Worm (Caenorhabditis elegans) whole organism, young adult: Measurements from ENCODE around the gene M151.1.

Experiments used
- B0336.3 ChIP-seq: fragments of 200-800 bp; sonication (Bioruptor generic); IDR thresholded peaks from 2 replicates; pipeline ENCODE4 v1.3.6; 2022; ENCODE audit warnings: missing genetic modification characterization, missing compliant biosample characterization
- C17E4.6 ChIP-seq: fragments of 200-800 bp; sonication (Bioruptor generic); IDR thresholded peaks from 2 replicates; pipeline ENCODE4 v1.3.6; 2022; ENCODE audit warnings: missing genetic modification reagents, missing genetic modification characterization, missing compliant biosample characterization
- D2030.7 ChIP-seq: fragments of 200-800 bp; sonication (Bioruptor generic); IDR thresholded peaks from 2 replicates; pipeline ENCODE4 v1.3.6; 2022; ENCODE audit warnings: missing genetic modification reagents, missing genetic modification characterization, missing compliant biosample characterization
- F22D6.2 ChIP-seq: sonication (generic microtip); optimal IDR thresholded peaks from 2 replicates; lab custom pipeline; 2016; ENCODE audit warnings: mild to moderate bottlenecking, missing genetic modification characterization, missing compliant biosample characterization
- F23B12.7 ChIP-seq: sonication (generic microtip); optimal IDR thresholded peaks from 2 replicates; lab custom pipeline; 2017; ENCODE audit warnings: missing genetic modification characterization, mild to moderate bottlenecking, missing compliant biosample characterization, antibody characterized with exemption, moderate library complexity; ENCODE audit not compliant: insufficient read depth
- F52B5.7 ChIP-seq: sonication (generic microtip); optimal IDR thresholded peaks from 2 replicates; lab custom pipeline; 2016; ENCODE audit warnings: mild to moderate bottlenecking, missing genetic modification characterization, missing compliant biosample characterization
- F55B11.4 ChIP-seq: sonication (generic microtip); optimal IDR thresholded peaks from 2 replicates; lab custom pipeline; 2016; ENCODE audit warnings: missing compliant biosample characterization, missing genetic modification characterization, borderline replicate concordance; ENCODE audit not compliant: insufficient read depth
- F57A8.1 ChIP-seq: fragments of 200-800 bp; sonication (Bioruptor generic); optimal IDR thresholded peaks from 2 replicates; lab custom pipeline; 2018; ENCODE audit warnings: mild to moderate bottlenecking, missing genetic modification characterization, moderate library complexity, missing compliant biosample characterization
- T26A5.8 ChIP-seq: sonication (generic microtip); optimal IDR thresholded peaks from 2 replicates; lab custom pipeline; 2016; ENCODE audit warnings: missing genetic modification characterization, missing compliant biosample characterization
- Y53F4B.3 ChIP-seq: fragments of 200-800 bp; sonication (Bioruptor generic); IDR thresholded peaks from 2 replicates; pipeline ENCODE4 v1.3.6; 2022; ENCODE audit warnings: missing genetic modification reagents, missing genetic modification characterization, missing compliant biosample characterization
- Y53G8AR.9 ChIP-seq: fragments of 200-800 bp; sonication (Bioruptor generic); conservative IDR thresholded peaks from 2 replicates; pipeline ENCODE4 v1.3.6; 2022; ENCODE audit warnings: missing genetic modification reagents, missing genetic modification characterization, missing compliant biosample characterization
- Y56A3A.18 ChIP-seq: fragments of 200-800 bp; sonication (Bioruptor generic); IDR thresholded peaks from 2 replicates; pipeline ENCODE4 v1.3.6; 2022; ENCODE audit warnings: missing genetic modification reagents, missing genetic modification characterization, missing compliant biosample characterization
- ama-1 ChIP-seq, 3 experiments: fragments of 150-350 bp in 1 of 3; sonication (generic microtip) in 2 of 3; optimal IDR thresholded peaks; 2 replicates each; lab custom pipeline; 2014 to 2018; ENCODE audit warnings: missing biosample characterization in 2 of 3, missing genetic modification characterization in 2 of 3, missing genetic modification reagents in 2 of 3
- aptf-2 ChIP-seq: fragments of 200-800 bp; sonication (Bioruptor generic); conservative IDR thresholded peaks from 2 replicates; pipeline ENCODE4 v1.3.6; 2022; ENCODE audit warnings: missing genetic modification reagents, missing genetic modification characterization, missing compliant biosample characterization
- atf-7 ChIP-seq: sonication (generic microtip); optimal IDR thresholded peaks from 2 replicates; lab custom pipeline; 2017; ENCODE audit warnings: mild to moderate bottlenecking, missing genetic modification characterization, missing compliant biosample characterization
- attf-5 ChIP-seq: fragments of 200-800 bp; sonication (Bioruptor generic); optimal IDR thresholded peaks from 2 replicates; lab custom pipeline; 2018; ENCODE audit warnings: mild to moderate bottlenecking, missing genetic modification characterization, missing compliant biosample characterization
- attf-6 ChIP-seq: fragments of 200-800 bp; sonication (Bioruptor generic); IDR thresholded peaks from 2 replicates; pipeline ENCODE4 v1.3.6; 2022; ENCODE audit warnings: missing genetic modification reagents, missing genetic modification characterization, missing compliant biosample characterization
- cebp-1 ChIP-seq, 2 experiments: fragments of 200-800 bp in 1 of 2; sonication (Bioruptor generic) in 1 of 2; sonication (generic microtip) in 1 of 2; IDR thresholded peaks in 1 of 2; optimal IDR thresholded peaks in 1 of 2; 2 replicates each; pipeline versions ENCODE4 v1.3.6 to Lab custom; 2017 to 2022; ENCODE audit warnings: missing compliant biosample characterization in 2 of 2, missing genetic modification characterization in 2 of 2, mild to moderate bottlenecking in 1 of 2, missing genetic modification reagents in 1 of 2, moderate library complexity in 1 of 2
- cebp-2 ChIP-seq: fragments of 200-800 bp; sonication (Bioruptor generic); IDR thresholded peaks from 2 replicates; pipeline ENCODE4 v1.3.6; 2022; ENCODE audit warnings: missing genetic modification characterization, missing compliant biosample characterization
- ceh-58 ChIP-seq: fragments of 200-800 bp; sonication (Bioruptor generic); IDR thresholded peaks from 2 replicates; pipeline ENCODE4 v1.3.6; 2022; ENCODE audit warnings: missing genetic modification characterization, missing compliant biosample characterization
- ceh-79 ChIP-seq: sonication (generic microtip); optimal IDR thresholded peaks from 2 replicates; lab custom pipeline; 2017; ENCODE audit warnings: mild to moderate bottlenecking, missing genetic modification characterization, missing compliant biosample characterization
- chd-7 ChIP-seq: sonication (generic microtip); optimal IDR thresholded peaks from 2 replicates; lab custom pipeline; 2016; ENCODE audit warnings: mild to moderate bottlenecking, missing genetic modification characterization, moderate library complexity, missing compliant biosample characterization
- dox-1 ChIP-seq: fragments of 200-800 bp; sonication (Bioruptor generic); IDR thresholded peaks from 2 replicates; pipeline ENCODE4 v1.3.6; 2022; ENCODE audit warnings: missing genetic modification reagents, missing genetic modification characterization, missing compliant biosample characterization
- efl-1 ChIP-seq: fragments of 150-350 bp; optimal IDR thresholded peaks from 2 replicates; lab custom pipeline; 2014; ENCODE audit warnings: missing biosample characterization, missing genetic modification reagents, missing genetic modification characterization
- fkh-3 ChIP-seq: sonication (generic microtip); optimal IDR thresholded peaks from 2 replicates; lab custom pipeline; 2016; ENCODE audit warnings: mild to moderate bottlenecking, missing genetic modification characterization, missing compliant biosample characterization
- let-607 ChIP-seq, 2 experiments: fragments of 200-800 bp in 1 of 2; sonication (Bioruptor generic) in 1 of 2; sonication (generic microtip) in 1 of 2; optimal IDR thresholded peaks; 2 replicates each; lab custom pipeline; 2016 to 2018; ENCODE audit warnings: mild to moderate bottlenecking in 2 of 2, missing compliant biosample characterization in 2 of 2, missing genetic modification characterization in 2 of 2, moderate library complexity in 2 of 2, missing genotype in 1 of 2
- lin-35 ChIP-seq, 3 experiments: fragments of 150-350 bp in 2 of 3; sonication (generic microtip) in 1 of 3; optimal IDR thresholded peaks; 2 replicates each; lab custom pipeline; 2014 to 2018; ENCODE audit warnings: missing biosample characterization in 3 of 3, missing genetic modification characterization in 3 of 3, missing genetic modification reagents in 3 of 3
- lir-1 ChIP-seq: fragments of 200-800 bp; sonication (Bioruptor generic); conservative IDR thresholded peaks from 2 replicates; pipeline ENCODE4 v1.3.6; 2022; ENCODE audit warnings: missing genetic modification reagents, missing genetic modification characterization, missing compliant biosample characterization
- lsy-27 ChIP-seq: sonication (generic microtip); optimal IDR thresholded peaks from 2 replicates; lab custom pipeline; 2017; ENCODE audit warnings: missing genetic modification characterization, mild to moderate bottlenecking, missing compliant biosample characterization, antibody characterized with exemption, missing genotype, borderline replicate concordance; ENCODE audit not compliant: insufficient read depth
- mcd-1 ChIP-seq: fragments of 200-800 bp; sonication (Bioruptor generic); IDR thresholded peaks from 2 replicates; pipeline ENCODE4 v1.3.6; 2022; ENCODE audit warnings: missing genetic modification reagents, missing genetic modification characterization, missing compliant biosample characterization
- mes-4 ChIP-seq: sonication (generic microtip); optimal IDR thresholded peaks from 2 replicates; lab custom pipeline; 2016; ENCODE audit warnings: missing genotype, missing genetic modification characterization, missing compliant biosample characterization
- nhr-179 ChIP-seq: sonication (generic microtip); optimal IDR thresholded peaks from 2 replicates; lab custom pipeline; 2016; ENCODE audit warnings: mild to moderate bottlenecking, missing genetic modification characterization, missing compliant biosample characterization
- nhr-80 ChIP-seq: sonication (generic microtip); optimal IDR thresholded peaks from 2 replicates; lab custom pipeline; 2016; ENCODE audit warnings: missing genetic modification characterization, missing compliant biosample characterization
- rpc-1 ChIP-seq, 2 experiments: fragments of 150-350 bp in 1 of 2; sonication (generic microtip) in 1 of 2; optimal IDR thresholded peaks; 2 replicates each; lab custom pipeline; 2014 to 2018; ENCODE audit warnings: missing biosample characterization in 1 of 2, missing genetic modification characterization in 1 of 2, missing genetic modification reagents in 1 of 2, missing genotype in 1 of 2
- snpc-1.3 ChIP-seq: sonication (generic microtip); optimal IDR thresholded peaks from 2 replicates; lab custom pipeline; 2017; ENCODE audit warnings: missing genetic modification characterization, mild to moderate bottlenecking, missing compliant biosample characterization, antibody characterized with exemption, moderate library complexity, missing genotype, missing genetic modification reagents; ENCODE audit not compliant: insufficient read depth
- zfh-2 ChIP-seq: fragments of 200-800 bp; sonication (Bioruptor generic); conservative IDR thresholded peaks from 2 replicates; pipeline ENCODE4 v1.3.6; 2022; ENCODE audit warnings: missing genetic modification reagents, missing genetic modification characterization, missing compliant biosample characterization
- ztf-22 ChIP-seq: fragments of 200-800 bp; sonication (Bioruptor generic); optimal IDR thresholded peaks from 2 replicates; lab custom pipeline; 2018; ENCODE audit warnings: mild to moderate bottlenecking, missing genetic modification characterization, moderate library complexity, missing compliant biosample characterization
- ztf-26 ChIP-seq: sonication (generic microtip); optimal IDR thresholded peaks from 2 replicates; lab custom pipeline; 2017; ENCODE audit warnings: missing genetic modification characterization, missing compliant biosample characterization

The M151.1 gene

ce11 chrII:3640197-3640596 is 1.1 kb upstream of the M151.1 start, which contains the start of gene M151.10:
M151.10 (minus strand) TSS chrII:3640297.
- TF ChIP-seq T26A5.8 (tag; lab: Kevin White, UChicago) (no peak), snpc-1.3 (tag; lab: Kevin White, UChicago) (no peak), lin-35 (GFP tag; optimal IDR thresholded peaks at IDR 0.05; lab: Kevin White, UChicago) (no peak), F55B11.4 (tag; lab: Kevin White, UChicago) (no peak), aptf-2 (GFP tag; lab: Robert Waterston, UW) (no peak), F52B5.7 (tag; lab: Kevin White, UChicago) (no peak), nhr-179 (tag; lab: Kevin White, UChicago) (no peak)

DNA sequence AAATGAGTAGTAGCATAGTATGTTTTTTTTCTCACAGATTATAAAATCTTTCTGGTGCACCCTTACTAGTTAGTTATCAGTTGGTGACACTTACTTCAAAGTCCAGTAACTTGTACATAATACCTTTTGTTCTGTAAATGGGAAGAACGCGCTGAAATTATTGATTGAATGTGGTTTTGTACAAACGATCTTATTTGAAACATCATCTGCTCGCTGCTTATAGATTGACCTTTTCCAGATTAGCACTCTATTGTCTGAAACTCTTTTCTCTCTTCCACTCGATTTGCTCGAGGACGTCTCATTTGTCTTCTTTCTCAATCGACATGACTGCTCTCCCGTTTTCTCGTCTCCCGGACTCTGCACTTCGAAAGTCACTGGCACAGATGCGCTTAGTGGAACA is 5.8 kb downstream of the M151.1 start, which contains the start of gene fbxb-33:
Gene fbxb-33 (plus strand): TSS at position 301 of the 400 bp plus-strand sequence.
- TF ChIP-seq atf-7 (tag; lab: Kevin White, UChicago): no peak
- TF ChIP-seq chd-7: no peak
- TF ChIP-seq, all 124 proteins: peak for 0

DNA sequence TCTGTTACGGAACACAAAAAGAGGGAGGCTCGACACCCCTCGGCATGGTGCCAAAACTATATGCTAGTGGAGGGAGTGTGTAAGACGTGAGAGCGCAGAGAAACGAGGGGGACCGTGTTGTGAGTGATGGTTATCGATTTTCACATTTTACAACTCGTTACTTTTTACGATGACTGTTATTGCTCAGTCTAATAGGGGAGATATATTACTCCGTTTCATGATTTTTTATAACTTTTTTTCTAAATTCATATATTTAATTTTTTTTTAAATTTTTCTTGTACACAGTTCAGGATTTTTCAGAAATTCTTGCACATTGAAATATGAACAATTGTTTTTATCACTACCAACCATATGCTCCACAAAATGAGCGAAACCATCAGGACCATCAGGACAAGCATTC is 14.1 kb downstream of the M151.1 start, which contains the start of gene F19B10.5:
Gene F19B10.5 (plus strand): TSS at position 301 of the 400 bp plus-strand sequence.
- TF ChIP-seq Y53F4B.3 (GFP tag; lab: Robert Waterston, UW) (no peak), C17E4.6 (GFP tag; lab: Robert Waterston, UW) (no peak), lir-1 (no peak), mes-4 (tag; lab: Kevin White, UChicago) (no peak), rpc-1 (optimal IDR thresholded peaks at IDR 0.05; lab: Kevin White, UChicago) (no peak), rpc-1 (tag; optimal IDR thresholded peaks at IDR 0.05; lab: Kevin White, UChicago) (no peak)

ce11 chrII:3659776-3660175 is 18.5 kb downstream of the M151.1 start, which contains the start of gene F19B10.4:
F19B10.4 (plus strand) TSS chrII:3660076.
- TF ChIP-seq zfh-2 (GFP tag; lab: Robert Waterston, UW): no peak
- no peak for TF ChIP-seq Y53G8AR.9 (GFP tag; lab: Robert Waterston, UW)
- no peak for TF ChIP-seq ama-1 (optimal IDR thresholded peaks at IDR 0.05; lab: Kevin White, UChicago)
- no peak for TF ChIP-seq ama-1 (GFP tag; optimal IDR thresholded peaks at IDR 0.05; lab: Kevin White, UChicago)
- TF ChIP-seq efl-1 (GFP tag; lab: Kevin White, UChicago): no peak
- TF ChIP-seq mcd-1: no peak
- no peak for TF ChIP-seq fkh-3 (tag; lab: Kevin White, UChicago)
- no peak for TF ChIP-seq cebp-1 (GFP tag; IDR thresholded peaks at IDR 0.05; lab: Robert Waterston, UW)
- no peak for TF ChIP-seq cebp-1 (tag; optimal IDR thresholded peaks at IDR 0.05; lab: Kevin White, UChicago)
- no peak for TF ChIP-seq ztf-22

- TF ChIP-seq F22D6.2 (tag; lab: Kevin White, UChicago) (no peak), nhr-80 (tag; lab: Kevin White, UChicago) (peak; percentile 48), let-607 (tag; optimal IDR thresholded peaks at IDR 0.05; lab: Kevin White, UChicago) (no peak), dox-1 (0 out of 2 replicates have a peak, but pooled peaks have one; percentile 28), attf-5 (GFP tag; lab: Kevin White, UChicago) (peak; percentile 55), cebp-1 (GFP tag; IDR thresholded peaks at IDR 0.05; lab: Robert Waterston, UW) (peak; percentile 72), cebp-1 (tag; optimal IDR thresholded peaks at IDR 0.05; lab: Kevin White, UChicago) (peak; percentile 90)
These were observed 20.6 kb downstream of the M151.1 start, which contains the start of gene F19B10.13 for ce11 chrII:3661932-3662331. F19B10.13 (plus strand) TSS chrII:3662274.

ce11 chrII:3663796-3664195 is 22.5 kb downstream of the M151.1 start, which contains the start of gene F19B10.6:
F19B10.6 (minus strand) TSS chrII:3663896.
- TF ChIP-seq D2030.7: no peak
- no peak for TF ChIP-seq cebp-2 (GFP tag; lab: Robert Waterston, UW)
- no peak for TF ChIP-seq B0336.3 (GFP tag; lab: Robert Waterston, UW)
- no peak for TF ChIP-seq attf-6
- no peak for TF ChIP-seq ceh-79
- no peak for TF ChIP-seq attf-5 (GFP tag; lab: Kevin White, UChicago)
- no peak for TF ChIP-seq ceh-58
- no peak for TF ChIP-seq F23B12.7 (tag; lab: Kevin White, UChicago)
- no peak for TF ChIP-seq ztf-26 (tag; lab: Kevin White, UChicago)
- TF ChIP-seq F57A8.1 (GFP tag; lab: Kevin White, UChicago): no peak
- no peak for TF ChIP-seq mcd-1
- TF ChIP-seq Y56A3A.18 (GFP tag; lab: Robert Waterston, UW): no peak
- TF ChIP-seq lsy-27 (tag; lab: Kevin White, UChicago): no peak
